Worm (Caenorhabditis elegans) whole organism, early embryonic: ENCODE data around the gene W06G6.9.

ENCODE experiments used
- aly-1 ChIP-seq: sonication (generic microtip); optimal IDR thresholded peaks from 2 replicates; lab custom pipeline; 2016; ENCODE audit warnings: missing genetic modification characterization, missing compliant biosample characterization
- ama-1 ChIP-seq: fragments of 150-350 bp; optimal IDR thresholded peaks from 2 replicates; lab custom pipeline; 2014
- ceh-36 ChIP-seq: sonication (generic microtip); optimal IDR thresholded peaks from 2 replicates; lab custom pipeline; 2016; ENCODE audit warnings: missing genetic modification characterization, inconsistent platforms, missing compliant biosample characterization
- hmbx-1 ChIP-seq: sonication (generic microtip); optimal IDR thresholded peaks from 2 replicates; lab custom pipeline; 2016; ENCODE audit warnings: mild to moderate bottlenecking, missing genetic modification characterization, missing compliant biosample characterization
- hnd-1 ChIP-seq: sonication (generic microtip); optimal IDR thresholded peaks from 2 replicates; lab custom pipeline; 2016; ENCODE audit warnings: missing genetic modification characterization, missing compliant biosample characterization
- pes-1 ChIP-seq: fragments of 200-800 bp; sonication (Bioruptor generic); IDR thresholded peaks from 2 replicates; pipeline ENCODE4 v1.3.6; 2022; ENCODE audit warnings: missing genetic modification reagents, missing genetic modification characterization, missing compliant biosample characterization
- scrt-1 ChIP-seq: fragments of 200-800 bp; sonication (Bioruptor generic); IDR thresholded peaks from 2 replicates; pipeline ENCODE4 v1.3.6; 2022; ENCODE audit warnings: missing genetic modification characterization, missing compliant biosample characterization
- sea-1 ChIP-seq: fragments of 200-800 bp; sonication (Bioruptor generic); conservative IDR thresholded peaks from 2 replicates; pipeline ENCODE4 v1.3.6; 2022; ENCODE audit warnings: missing genetic modification characterization, missing compliant biosample characterization
- tra-4 ChIP-seq: sonication (generic microtip); optimal IDR thresholded peaks from 2 replicates; lab custom pipeline; 2017; ENCODE audit warnings: missing genetic modification characterization, missing compliant biosample characterization

DNA sequence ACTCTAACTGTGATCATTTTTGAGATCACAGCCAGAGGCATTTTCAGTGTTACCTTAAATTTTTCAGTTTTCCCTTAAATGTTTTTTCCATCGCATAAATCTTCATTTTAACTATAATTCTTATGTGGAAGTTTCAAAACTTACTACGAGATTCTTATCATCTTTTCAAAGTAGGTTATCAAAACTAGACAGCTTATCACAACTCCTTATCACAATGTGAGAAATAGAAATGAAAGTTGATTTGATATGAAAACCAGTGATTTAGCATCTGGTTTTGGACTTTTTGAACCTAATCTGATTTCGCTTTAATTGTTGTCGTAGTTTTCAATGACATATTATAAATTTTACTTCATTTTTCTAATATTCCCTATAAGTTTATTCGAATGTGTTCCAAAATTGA, 10.4 kb downstream of the W06G6.9 start, which contains the start of gene mltn-11:
- TF ChIP-seq hmbx-1 (tag; lab: Kevin White, UChicago) (no peak), ama-1 (lab: Kevin White, UChicago) (no peak), sea-1 (GFP tag; lab: Robert Waterston, UW) (no peak), aly-1 (tag; lab: Kevin White, UChicago) (no peak), hnd-1 (tag; lab: Kevin White, UChicago) (no peak), tra-4 (tag; lab: Kevin White, UChicago) (no peak), ceh-36 (tag; lab: Kevin White, UChicago) (no peak), scrt-1 (GFP tag; lab: Robert Waterston, UW) (no peak), pes-1 (GFP tag; lab: Robert Waterston, UW) (no peak)
